Fruit fly (Drosophila melanogaster) whole organism, embryonic: Measurements from ENCODE around the gene CG33098.

Experiments
- Awh ChIP-seq: fragments of 200-800 bp; sonication (Bioruptor generic); IDR thresholded peaks from 2 replicates; pipeline ENCODE4, ENCODE4 v1.3.6; 2022; ENCODE audit warnings: missing biosample characterization, missing genetic modification characterization
- Bgb ChIP-seq: fragments of 200-800 bp; sonication (Bioruptor generic); IDR thresholded peaks from 2 replicates; pipeline ENCODE4 v1.3.6; 2022; ENCODE audit warnings: missing biosample characterization, missing genetic modification characterization; ENCODE audit not compliant: partially characterized antibody
- Blimp-1 ChIP-seq: fragments of 200-800 bp; sonication (Bioruptor generic); optimal IDR thresholded peaks from 3 replicates; lab custom pipeline; 2018; ENCODE audit warnings: missing biosample characterization, missing genetic modification characterization, mild to moderate bottlenecking, moderate library complexity, missing genetic modification reagents
- CG10209 ChIP-seq: fragments of 200-800 bp; sonication (Bioruptor generic); optimal IDR thresholded peaks from 3 replicates; lab custom pipeline; 2017; ENCODE audit warnings: missing biosample characterization, mild to moderate bottlenecking, missing genetic modification characterization, missing genetic modification reagents
- CG10431 ChIP-seq: fragments of 200-800 bp; sonication (Bioruptor generic); optimal IDR thresholded peaks from 3 replicates; lab custom pipeline; 2018; ENCODE audit warnings: missing biosample characterization, mild to moderate bottlenecking, missing genetic modification characterization
- CG12071 ChIP-seq: fragments of 200-800 bp; sonication (Bioruptor generic); optimal IDR thresholded peaks from 3 replicates; lab custom pipeline; 2018; ENCODE audit warnings: missing biosample characterization, mild to moderate bottlenecking, missing genetic modification characterization
- CG12155 ChIP-seq: fragments of 200-800 bp; sonication (Bioruptor generic); optimal IDR thresholded peaks from 3 replicates; lab custom pipeline; 2016; ENCODE audit warnings: missing biosample characterization, missing genetic modification characterization
- CG12769 ChIP-seq: fragments of 200-800 bp; sonication (Bioruptor generic); optimal IDR thresholded peaks from 2 replicates; lab custom pipeline; 2019; ENCODE audit warnings: missing biosample characterization, mild to moderate bottlenecking, missing genetic modification characterization, moderate library complexity
- CG15073 ChIP-seq: fragments of 200-800 bp; sonication (Bioruptor generic); optimal IDR thresholded peaks from 2 replicates; lab custom pipeline; 2016; ENCODE audit warnings: missing biosample characterization, missing genetic modification characterization
- CG17385 ChIP-seq: fragments of 200-800 bp; sonication (Bioruptor generic); optimal IDR thresholded peaks from 3 replicates; lab custom pipeline; 2018; ENCODE audit warnings: missing biosample characterization, mild to moderate bottlenecking, missing genetic modification characterization
- CG31388 ChIP-seq: fragments of 200-800 bp; sonication (Bioruptor generic); optimal IDR thresholded peaks from 2 replicates; lab custom pipeline; 2016; ENCODE audit warnings: missing biosample characterization, missing genetic modification characterization
- CG3726 ChIP-seq: fragments of 200-800 bp; sonication (Bioruptor generic); IDR thresholded peaks from 3 replicates; pipeline ENCODE4, ENCODE4 v1.3.6; 2022; ENCODE audit warnings: missing biosample characterization, missing genetic modification characterization
- CG3995 ChIP-seq: fragments of 200-800 bp; sonication (Bioruptor generic); optimal IDR thresholded peaks from 3 replicates; lab custom pipeline; 2016; ENCODE audit warnings: missing biosample characterization, missing genetic modification characterization
- CG4424 ChIP-seq: fragments of 200-800 bp; sonication (Bioruptor generic); optimal IDR thresholded peaks from 3 replicates; lab custom pipeline; 2016; ENCODE audit warnings: missing biosample characterization, missing genetic modification characterization
- CG4820 ChIP-seq: fragments of 200-800 bp; sonication (Bioruptor generic); optimal IDR thresholded peaks from 3 replicates; lab custom pipeline; 2016; ENCODE audit warnings: missing biosample characterization, missing genetic modification characterization
- CG7839 ChIP-seq: fragments of 200-800 bp; sonication (Bioruptor generic); optimal IDR thresholded peaks from 3 replicates; lab custom pipeline; 2018; ENCODE audit warnings: missing biosample characterization, mild to moderate bottlenecking, missing genetic modification characterization, moderate library complexity
- CG8765 ChIP-seq: fragments of 200-800 bp; sonication (Bioruptor generic); IDR thresholded peaks from 2 replicates; pipeline ENCODE4 v1.3.6; 2022; ENCODE audit warnings: missing biosample characterization, missing genetic modification characterization
- Deaf1 ChIP-seq: fragments of 200-800 bp; optimal IDR thresholded peaks from 3 replicates; lab custom pipeline; 2019; ENCODE audit warnings: missing biosample characterization, mild to moderate bottlenecking, missing genetic modification characterization, moderate library complexity
- GATAe ChIP-seq: fragments of 200-800 bp; sonication (Bioruptor generic); conservative IDR thresholded peaks from 2 replicates; pipeline ENCODE4 v1.3.6; 2022; ENCODE audit warnings: missing biosample characterization, missing genetic modification characterization
- HLHmδ ChIP-seq: fragments of 200-800 bp; sonication (Bioruptor generic); optimal IDR thresholded peaks from 2 replicates; lab custom pipeline; 2018; ENCODE audit warnings: missing biosample characterization, mild to moderate bottlenecking, missing genetic modification characterization, moderate library complexity
- Hr51 ChIP-seq, 2 experiments: fragments of 200-800 bp; sonication (Bioruptor generic); optimal IDR thresholded peaks; 2 replicates in 1 of 2; 3 replicates in 1 of 2; lab custom pipeline; 2016 to 2018; ENCODE audit warnings: missing biosample characterization in 2 of 2, missing genetic modification characterization in 2 of 2, mild to moderate bottlenecking in 1 of 2, moderate library complexity in 1 of 2
- Jarid2 ChIP-seq: fragments of 200-800 bp; sonication (Bioruptor generic); optimal IDR thresholded peaks from 3 replicates; lab custom pipeline; 2017; ENCODE audit warnings: mild to moderate bottlenecking, missing biosample characterization, missing genetic modification reagents, missing genetic modification characterization
- Med ChIP-seq: fragments of 200-800 bp; sonication (Bioruptor generic); peaks from one replicate; lab custom pipeline; 2016; ENCODE audit warnings: missing biosample characterization, missing genetic modification characterization, mild to moderate bottlenecking, inconsistent platforms, moderate library complexity
- Myb ChIP-seq: fragments of 200-800 bp; sonication (Bioruptor generic); optimal IDR thresholded peaks from 2 replicates; lab custom pipeline; 2016; ENCODE audit warnings: missing biosample characterization, missing genetic modification characterization
- Spps ChIP-seq: fragments of 200-800 bp; sonication (Bioruptor generic); optimal IDR thresholded peaks from 2 replicates; lab custom pipeline; 2018; ENCODE audit warnings: missing biosample characterization, mild to moderate bottlenecking, missing genetic modification characterization
- Trl ChIP-seq, 3 experiments: fragments of >200 bp in 2 of 3; fragments of 200-800 bp in 1 of 3; sonication (Bioruptor generic) in 1 of 3; optimal IDR thresholded peaks; 2 replicates in 1 of 3; 3 replicates in 2 of 3; lab custom pipeline; 2016 to 2017; ENCODE audit warnings: missing biosample characterization in 1 of 3, missing genetic modification characterization in 1 of 3
- ac ChIP-seq: fragments of 200-800 bp; sonication (Bioruptor generic); optimal IDR thresholded peaks from 3 replicates; lab custom pipeline; 2017; ENCODE audit warnings: missing biosample characterization, mild to moderate bottlenecking, missing genetic modification characterization
- bbx ChIP-seq: fragments of 200-800 bp; sonication (Bioruptor generic); IDR thresholded peaks from 2 replicates; pipeline ENCODE4 v1.3.6; 2022; ENCODE audit warnings: missing biosample characterization, missing genetic modification characterization; ENCODE audit not compliant: partially characterized antibody
- ci ChIP-seq: fragments of 200-800 bp; sonication (Bioruptor generic); IDR thresholded peaks from 3 replicates; pipeline ENCODE4 v1.3.6; 2022; ENCODE audit warnings: missing biosample characterization, missing genetic modification characterization
- croc ChIP-seq: fragments of 200-800 bp; sonication (Bioruptor generic); conservative IDR thresholded peaks from 3 replicates; pipeline ENCODE4 v1.3.6; 2022; ENCODE audit warnings: missing biosample characterization, missing genetic modification characterization
- crp ChIP-seq, 2 experiments: fragments of 200-800 bp; sonication (Bioruptor generic); optimal IDR thresholded peaks; 2 replicates in 1 of 2; 3 replicates in 1 of 2; lab custom pipeline; 2017; ENCODE audit warnings: missing biosample characterization in 2 of 2, missing genetic modification characterization in 2 of 2, mild to moderate bottlenecking in 1 of 2, moderate library complexity in 1 of 2
- esg ChIP-seq: fragments of 200-800 bp; sonication (Bioruptor generic); conservative IDR thresholded peaks from 2 replicates; pipeline ENCODE4 v1.3.6; 2022; ENCODE audit warnings: missing biosample characterization, missing genetic modification characterization
- ham ChIP-seq: fragments of 200-800 bp; sonication (Bioruptor generic); IDR thresholded peaks from 2 replicates; pipeline ENCODE4 v1.3.6; 2022; ENCODE audit warnings: missing biosample characterization, missing genetic modification characterization
- ken ChIP-seq: fragments of 200-800 bp; sonication (Bioruptor generic); IDR thresholded peaks from 3 replicates; pipeline ENCODE4 v1.3.6; 2022; ENCODE audit warnings: missing biosample characterization, missing genetic modification characterization
- kni ChIP-seq: fragments of 200-800 bp; sonication (Bioruptor generic); optimal IDR thresholded peaks from 3 replicates; lab custom pipeline; 2017; ENCODE audit warnings: mild to moderate bottlenecking, missing biosample characterization, missing genetic modification reagents, missing genetic modification characterization
- nau ChIP-seq: fragments of 200-800 bp; sonication (Bioruptor generic); optimal IDR thresholded peaks from 3 replicates; lab custom pipeline; 2017; ENCODE audit warnings: missing biosample characterization, mild to moderate bottlenecking, missing genetic modification characterization, missing genetic modification reagents
- oc ChIP-seq: fragments of 200-800 bp; sonication (Bioruptor generic); optimal IDR thresholded peaks from 2 replicates; lab custom pipeline; 2018; ENCODE audit warnings: missing biosample characterization, mild to moderate bottlenecking, missing genetic modification characterization, moderate library complexity
- onecut ChIP-seq: fragments of 200-800 bp; sonication (Bioruptor generic); IDR thresholded peaks from 2 replicates; pipeline ENCODE4 v1.3.6; 2022; ENCODE audit warnings: missing biosample characterization, missing genetic modification characterization
- p53 ChIP-seq: fragments of 200-800 bp; sonication (Bioruptor generic); optimal IDR thresholded peaks from 2 replicates; lab custom pipeline; 2016; ENCODE audit warnings: missing biosample characterization, missing genetic modification characterization
- psq ChIP-seq: fragments of 200-800 bp; sonication (Bioruptor generic); optimal IDR thresholded peaks from 2 replicates; lab custom pipeline; 2017; ENCODE audit warnings: missing biosample characterization, missing genetic modification characterization
- rib ChIP-seq: fragments of 200-800 bp; sonication (Bioruptor generic); IDR thresholded peaks from 2 replicates; pipeline ENCODE4 v1.3.6; 2022; ENCODE audit warnings: missing biosample characterization, missing genetic modification characterization
- sd ChIP-seq: fragments of 200-800 bp; sonication (Bioruptor generic); optimal IDR thresholded peaks from 3 replicates; lab custom pipeline; 2018; ENCODE audit warnings: missing biosample characterization, mild to moderate bottlenecking, missing genetic modification characterization, moderate library complexity
- sens-2 ChIP-seq: fragments of 200-800 bp; sonication (Bioruptor generic); IDR thresholded peaks from 2 replicates; pipeline ENCODE4 v1.3.6; 2022; ENCODE audit warnings: missing biosample characterization, missing genetic modification characterization
- so ChIP-seq: fragments of 200-800 bp; sonication (Bioruptor generic); IDR thresholded peaks from 3 replicates; pipeline ENCODE4 v1.3.6; 2022; ENCODE audit warnings: missing biosample characterization, missing genetic modification characterization
- sqz ChIP-seq: fragments of 200-800 bp; sonication (Bioruptor generic); optimal IDR thresholded peaks from 3 replicates; lab custom pipeline; 2018; ENCODE audit warnings: missing biosample characterization, mild to moderate bottlenecking, missing genetic modification characterization
- sr ChIP-seq: fragments of 200-800 bp; sonication (Bioruptor generic); IDR thresholded peaks from 3 replicates; pipeline ENCODE4 v1.3.6; 2022; ENCODE audit warnings: missing biosample characterization, missing genetic modification characterization
- stc ChIP-seq: fragments of 200-800 bp; sonication (Bioruptor generic); IDR thresholded peaks from 2 replicates; pipeline ENCODE4 v1.3.6; 2022; ENCODE audit warnings: missing biosample characterization, missing genetic modification characterization
- tin ChIP-seq: fragments of 200-800 bp; sonication (Bioruptor generic); optimal IDR thresholded peaks from 3 replicates; lab custom pipeline; 2016; ENCODE audit warnings: missing biosample characterization, missing genetic modification characterization

The CG33098 gene

DNA sequence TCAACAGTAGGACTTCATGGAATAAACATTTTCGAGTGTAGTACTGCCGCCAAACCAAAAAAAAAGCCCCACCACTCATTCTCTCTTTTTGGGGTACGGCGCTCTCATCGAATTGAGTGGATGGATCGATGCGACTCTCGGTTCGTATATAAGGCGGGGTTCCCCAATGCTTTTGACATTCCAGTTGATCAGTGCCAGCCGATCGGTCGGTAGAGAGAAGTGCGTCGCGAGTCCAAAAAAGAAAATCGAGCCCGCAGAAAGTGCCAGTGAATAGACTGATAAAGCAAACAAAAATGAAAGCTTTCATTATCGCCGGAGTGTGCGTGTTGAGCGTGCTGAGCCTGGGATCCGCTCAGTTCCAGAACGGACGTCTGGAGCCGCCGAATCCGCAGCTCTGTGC is 27.2 kb upstream of the CG33098 start, which contains the start of gene CG4115 (continued):
- TF ChIP-seq Blimp-1 (GFP tag; lab: Kevin White, UChicago), result peak; percentile 93
- TF ChIP-seq Hr51 (GFP tag; optimal IDR thresholded peaks at IDR 0.05; lab: Kevin White, UChicago), result no peak
- peak; percentile 13 for TF ChIP-seq CG12769 (tag; lab: Kevin White, UChicago)
- TF ChIP-seq Jarid2 (GFP tag; lab: Kevin White, UChicago), result peak; percentile 40
- TF ChIP-seq Bgb (GFP tag; lab: Robert Waterston, UW), result no peak
- no peak for TF ChIP-seq CG3995 (GFP tag; lab: Kevin White, UChicago)
- peak; percentile 23 for TF ChIP-seq kni (GFP tag; lab: Kevin White, UChicago)
- TF ChIP-seq CG31388 (GFP tag; lab: Kevin White, UChicago), result no peak
- TF ChIP-seq sr, result no peak
- TF ChIP-seq crp (GFP tag; optimal IDR thresholded peaks at IDR 0.05; lab: Kevin White, UChicago), result no peak
- peak; percentile 29; the same call in 1 of the 2 replicates for TF ChIP-seq ham (GFP tag; lab: Robert Waterston, UW)
- peak; percentile 66 for TF ChIP-seq Med (GFP tag; lab: Kevin White, UChicago)
- peak; percentile 7 to 32 for TF ChIP-seq Trl (optimal IDR thresholded peaks at IDR 0.05; lab: Kevin White, UChicago)
- TF ChIP-seq Trl (GFP tag; optimal IDR thresholded peaks at IDR 0.05; lab: Kevin White, UChicago), result no peak
- peak; percentile 40 for TF ChIP-seq sqz (GFP tag; lab: Kevin White, UChicago)
- TF ChIP-seq stc (GFP tag; lab: Robert Waterston, UW), result 0 out of 2 replicates have a peak, but pooled peaks have one; percentile 10
- peak; percentile 67 for TF ChIP-seq onecut (GFP tag; lab: Robert Waterston, UW)
- TF ChIP-seq ci, result 0 out of 3 replicates have a peak, but pooled peaks have one; percentile 49
- no peak for TF ChIP-seq CG12071 (GFP tag; lab: Kevin White, UChicago)
- no peak for TF ChIP-seq CG4820 (GFP tag; lab: Kevin White, UChicago)
- TF ChIP-seq rib, result 0 out of 2 replicates have a peak, but pooled peaks have one; percentile 21
- TF ChIP-seq, all 482 proteins: peak for 19

DNA sequence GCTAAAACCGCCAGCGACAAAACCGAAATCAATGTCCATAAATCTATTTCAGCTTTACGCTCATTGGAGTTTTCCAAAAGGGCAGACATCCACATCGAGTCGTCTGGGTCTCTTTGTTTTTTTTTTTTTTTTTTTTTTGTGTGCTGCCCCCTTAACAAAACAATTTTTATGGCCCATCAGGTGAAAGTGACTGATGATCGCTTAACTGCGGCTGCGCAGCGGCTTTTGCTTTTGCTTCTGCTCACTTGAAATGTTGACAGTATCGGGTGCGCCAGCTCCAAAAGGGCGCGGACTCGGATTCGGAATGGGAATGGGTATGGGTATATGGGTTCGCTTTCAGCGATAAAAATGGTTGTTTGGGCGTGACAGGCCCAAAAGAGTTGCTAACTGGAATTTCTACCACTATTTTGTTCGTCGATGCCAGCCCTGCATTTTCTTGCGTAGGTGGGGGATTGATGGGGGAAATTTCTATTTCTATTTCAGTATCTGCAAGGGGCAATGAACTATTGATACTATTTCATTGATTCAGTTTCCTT is 25.0 kb upstream of the CG33098 start:
- TF ChIP-seq kni (GFP tag; lab: Kevin White, UChicago) (peak; percentile 92), ac (GFP tag; lab: Kevin White, UChicago) (no peak), CG10209 (GFP tag; lab: Kevin White, UChicago) (no peak), bbx (GFP tag; lab: Robert Waterston, UW) (no peak), CG4424 (no peak), CG8765 (GFP tag; lab: Robert Waterston, UW) (no peak), nau (no peak), CG3726 (GFP tag; lab: Robert Waterston, UW) (no peak), CG15073 (GFP tag; lab: Kevin White, UChicago) (no peak), sqz (GFP tag; lab: Kevin White, UChicago) (peak; percentile 73), Deaf1 (tag; lab: Kevin White, UChicago) (no peak), croc (no peak), Awh (0 out of 2 replicates have a peak, but pooled peaks have one; percentile 21), Spps (no peak), so (GFP tag; lab: Robert Waterston, UW) (no peak), sd (tag; lab: Kevin White, UChicago) (peak; percentile 18), psq (GFP tag; lab: Kevin White, UChicago) (no peak), CG10431 (GFP tag; lab: Kevin White, UChicago) (no peak), Myb (GFP tag; lab: Kevin White, UChicago) (no peak), esg (no peak), oc (peak; percentile 32), ken (GFP tag; lab: Robert Waterston, UW) (no peak), CG7839 (tag; lab: Kevin White, UChicago) (no peak), CG12155 (GFP tag; lab: Kevin White, UChicago) (no peak), Blimp-1 (GFP tag; lab: Kevin White, UChicago) (peak; percentile 97), sens-2 (no peak), HLHmδ (no peak), p53 (no peak), CG17385 (GFP tag; lab: Kevin White, UChicago) (no peak), tin (no peak), GATAe (GFP tag; lab: Robert Waterston, UW) (no peak)
